Worm (Caenorhabditis elegans): ENCODE measurements around the gene T15B7.14.

DNA sequence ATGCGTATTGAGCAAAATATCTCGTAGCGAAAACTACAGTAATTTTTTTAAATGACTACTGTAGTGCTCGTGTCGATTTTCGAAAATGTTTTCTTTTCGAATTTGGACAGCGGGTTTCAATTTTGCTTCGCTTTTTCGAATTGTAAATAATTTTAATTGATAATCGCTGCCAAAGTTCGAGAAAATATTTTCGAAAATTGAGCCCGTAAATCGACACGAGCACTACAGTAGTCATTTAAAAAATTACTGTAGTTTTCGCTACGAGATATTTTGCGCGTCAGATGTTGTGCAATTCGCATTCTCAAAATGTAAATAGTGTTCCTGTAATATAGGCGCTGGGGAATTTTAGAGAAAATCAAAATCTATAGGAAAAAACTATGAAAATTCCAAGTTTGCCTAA lies 52.9 kb downstream of the T15B7.14 start:
- no peak for TF ChIP-seq flt-1 (GFP tag; IDR thresholded peaks at IDR 0.05)
- no peak for TF ChIP-seq klf-2 (GFP tag; conservative IDR thresholded peaks at IDR 0.05)
- TF ChIP-seq ref-1 (GFP tag; conservative IDR thresholded peaks at IDR 0.05), result no peak
- no peak for TF ChIP-seq ztf-29 (GFP tag; IDR thresholded peaks at IDR 0.05)
- TF ChIP-seq med-1 (GFP tag; optimal IDR thresholded peaks at IDR 0.05; ENCODE audit: insufficient read depth), result no peak
- no peak for TF ChIP-seq tab-1 (GFP tag; IDR thresholded peaks at IDR 0.05)
- TF ChIP-seq cog-1 (tag; optimal IDR thresholded peaks at IDR 0.05), result no peak

Measured in whole organism, midembryonic.